Fruit fly (Drosophila melanogaster) whole organism, adult: ENCODE data around the gene CG43759.

Source experiments
- CG11617 ChIP-seq: fragments of 200-800 bp; sonication (Bioruptor generic); optimal IDR thresholded peaks from 2 replicates; lab custom pipeline; 2017; ENCODE audit warnings: mild to moderate bottlenecking, missing biosample characterization, missing genetic modification reagents, missing genetic modification characterization
- CG12768 ChIP-seq: fragments of 200-800 bp; sonication (Bioruptor generic); optimal IDR thresholded peaks from 2 replicates; lab custom pipeline; 2017; ENCODE audit warnings: missing biosample characterization, missing genetic modification characterization, mild to moderate bottlenecking, moderate library complexity, missing genetic modification reagents
- CG1620 ChIP-seq: fragments of 200-800 bp; sonication (Bioruptor generic); optimal IDR thresholded peaks from 2 replicates; lab custom pipeline; 2016; ENCODE audit warnings: missing biosample characterization, missing genetic modification characterization
- CG33017 ChIP-seq: fragments of 200-800 bp; sonication (Bioruptor generic); optimal IDR thresholded peaks from 2 replicates; lab custom pipeline; 2018; ENCODE audit warnings: missing biosample characterization, mild to moderate bottlenecking, missing genetic modification characterization, moderate library complexity
- CG5204 ChIP-seq: fragments of 200-800 bp; sonication (Bioruptor generic); optimal IDR thresholded peaks from 2 replicates; lab custom pipeline; 2016; ENCODE audit warnings: missing biosample characterization, missing genetic modification characterization
- Clk ChIP-seq: fragments of 200-800 bp; sonication (Bioruptor generic); optimal IDR thresholded peaks from 2 replicates; lab custom pipeline; 2017; ENCODE audit warnings: missing biosample characterization, missing genetic modification characterization
- Crg-1 ChIP-seq: fragments of 200-800 bp; sonication (Bioruptor generic); optimal IDR thresholded peaks from 2 replicates; lab custom pipeline; 2016; ENCODE audit warnings: missing biosample characterization, missing genetic modification characterization
- Hr96 ChIP-seq: fragments of 200-800 bp; sonication (Bioruptor generic); optimal IDR thresholded peaks from 2 replicates; lab custom pipeline; 2016; ENCODE audit warnings: missing biosample characterization, missing genetic modification characterization
- bab1 ChIP-seq: fragments of 200-800 bp; sonication (Bioruptor generic); optimal IDR thresholded peaks from 3 replicates; lab custom pipeline; 2019; ENCODE audit warnings: missing biosample characterization, mild to moderate bottlenecking, missing genetic modification characterization, moderate library complexity
- kay ChIP-seq: fragments of 200-800 bp; sonication (Bioruptor generic); peaks from one replicate; lab custom pipeline; 2016; ENCODE audit warnings: missing biosample characterization, missing genetic modification characterization, borderline replicate concordance
- tj ChIP-seq: fragments of 200-800 bp; sonication (Bioruptor generic); optimal IDR thresholded peaks from 3 replicates; lab custom pipeline; 2017; ENCODE audit warnings: missing biosample characterization, mild to moderate bottlenecking, missing genetic modification characterization, moderate library complexity
- toe ChIP-seq: fragments of 200-800 bp; sonication (Bioruptor generic); optimal IDR thresholded peaks from 2 replicates; lab custom pipeline; 2016; ENCODE audit warnings: missing biosample characterization, missing genetic modification characterization

dm6 chrX:18899835-18900460 is 30.2 kb upstream of the CG43759 start, which contains the start of gene CG7378:
- TF ChIP-seq tj (GFP tag; lab: Kevin White, UChicago) (peak; percentile 34), Clk (GFP tag; lab: Kevin White, UChicago) (no peak), Hr96 (GFP tag; lab: Kevin White, UChicago) (peak; percentile 32), kay (no peak), CG5204 (peak; percentile 55), toe (peak; percentile 65), CG1620 (GFP tag; lab: Kevin White, UChicago) (no peak), bab1 (GFP tag; lab: Kevin White, UChicago) (no peak), CG11617 (peak; percentile 71), CG12768 (GFP tag; lab: Kevin White, UChicago) (peak; percentile 39), CG33017 (tag; lab: Kevin White, UChicago) (no peak), Crg-1 (GFP tag; lab: Kevin White, UChicago) (peak; percentile 4)
